Worm (Caenorhabditis elegans): ENCODE results near the gene T19H12.12.

The T19H12.12 gene

DNA sequence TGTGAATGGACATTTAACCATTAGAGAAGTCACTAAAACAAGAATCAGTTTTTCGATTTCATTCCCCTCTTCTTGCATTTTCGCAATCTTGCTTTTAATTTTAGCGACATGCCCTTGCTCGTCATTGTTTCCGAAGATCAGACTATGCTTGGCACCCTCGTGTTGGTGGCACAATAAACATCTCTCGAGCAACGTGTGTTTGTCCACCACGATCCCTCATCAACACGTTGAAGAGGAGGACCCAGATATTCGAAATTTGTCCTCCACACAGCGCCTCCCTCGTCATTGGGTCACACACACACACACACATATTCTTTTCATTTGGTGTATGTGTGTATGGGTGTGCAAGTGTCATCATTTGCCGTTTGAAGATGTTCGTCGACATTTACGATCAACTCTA, 19.2 kb upstream of the T19H12.12 start, which contains the start of gene srd-32:
TSS of gene srd-32 (plus strand) at position 301 of the 400 bp plus-strand sequence.
- TF ChIP-seq mep-1 (tag; optimal IDR thresholded peaks at IDR 0.05) (no peak), lsy-2 (tag; optimal IDR thresholded peaks at IDR 0.05) (no peak), nhr-28 (tag; optimal IDR thresholded peaks at IDR 0.05) (no peak), mab-5 (tag; optimal IDR thresholded peaks at IDR 0.05) (no peak), tbx-8 (GFP tag; optimal IDR thresholded peaks at IDR 0.05) (no peak), ces-1 (GFP tag; optimal IDR thresholded peaks at IDR 0.05) (no peak), nhr-12 (tag; optimal IDR thresholded peaks at IDR 0.05) (no peak)

DNA sequence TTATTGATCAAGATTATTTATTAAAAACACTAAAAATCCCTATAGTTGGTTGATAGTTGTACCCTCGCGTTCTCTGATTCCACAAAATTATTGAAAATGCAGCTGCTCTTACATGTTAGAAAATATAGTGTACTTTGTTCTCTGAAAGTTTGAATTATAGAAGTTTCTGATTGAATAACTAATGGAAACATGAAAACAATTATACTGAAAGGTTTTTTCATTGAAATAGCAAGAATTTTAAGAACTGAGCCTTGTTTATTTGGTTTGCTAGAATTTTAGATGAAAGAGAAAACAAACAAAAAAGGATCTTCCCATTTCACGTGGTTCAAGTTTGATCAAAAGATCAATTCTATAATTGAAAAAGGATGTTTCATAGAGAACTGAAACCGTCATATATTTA, 17.1 kb upstream of the T19H12.12 start:
- TF ChIP-seq ceh-39 (tag; optimal IDR thresholded peaks at IDR 0.05), result no peak
- TF ChIP-seq nhr-237 (tag; optimal IDR thresholded peaks at IDR 0.05), result no peak
- TF ChIP-seq ham-2 (GFP tag; optimal IDR thresholded peaks at IDR 0.05), result no peak
- TF ChIP-seq ztf-11 (tag; optimal IDR thresholded peaks at IDR 0.05), result no peak
- TF ChIP-seq nhr-12 (tag; optimal IDR thresholded peaks at IDR 0.05), result no peak
- no peak for TF ChIP-seq lin-13 (tag; optimal IDR thresholded peaks at IDR 0.05)
- TF ChIP-seq nhr-28 (tag; optimal IDR thresholded peaks at IDR 0.05), result no peak
- TF ChIP-seq unc-39 (tag; optimal IDR thresholded peaks at IDR 0.05), result no peak
- TF ChIP-seq hlh-1 (tag; optimal IDR thresholded peaks at IDR 0.05), result no peak
- no peak for TF ChIP-seq tbx-8 (GFP tag; optimal IDR thresholded peaks at IDR 0.05)
- TF ChIP-seq mls-2 (tag; optimal IDR thresholded peaks at IDR 0.05), result no peak
- no peak for TF ChIP-seq flh-1 (GFP tag; optimal IDR thresholded peaks at IDR 0.05)
- no peak for TF ChIP-seq pha-4 (tag; optimal IDR thresholded peaks at IDR 0.05)

DNA sequence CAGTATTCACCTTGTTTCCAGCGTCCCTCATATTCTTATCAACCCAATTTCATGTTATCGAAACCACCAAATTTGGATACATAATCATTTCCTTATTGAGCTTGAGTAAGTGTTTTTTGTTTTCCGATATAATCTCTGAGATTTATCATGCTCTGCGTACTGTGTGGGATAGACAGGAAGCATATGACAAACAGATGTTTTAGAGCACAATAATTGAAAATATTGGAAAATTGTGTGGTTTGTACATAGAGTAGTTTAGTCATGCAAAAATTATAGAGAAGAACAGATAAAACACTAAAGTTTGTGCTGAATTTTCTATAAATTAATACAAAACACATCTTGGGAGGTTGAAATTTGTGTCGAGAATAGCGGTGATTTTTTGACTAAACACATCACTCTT, 15.9 kb upstream of the T19H12.12 start:
- TF ChIP-seq drap-1 (GFP tag; optimal IDR thresholded peaks at IDR 0.05) (no peak), blmp-1 (tag; optimal IDR thresholded peaks at IDR 0.05) (no peak), ztf-11 (tag; optimal IDR thresholded peaks at IDR 0.05) (no peak), ceh-83 (GFP tag; optimal IDR thresholded peaks at IDR 0.05) (no peak), nhr-237 (tag; optimal IDR thresholded peaks at IDR 0.05) (no peak), unc-62 (GFP tag; optimal IDR thresholded peaks at IDR 0.05) (no peak), mls-2 (tag; optimal IDR thresholded peaks at IDR 0.05) (no peak), lin-32 (GFP tag; optimal IDR thresholded peaks at IDR 0.05) (no peak), elt-1 (tag; optimal IDR thresholded peaks at IDR 0.05; ENCODE audit: borderline replicate concordance, insufficient read depth) (no peak), M03D4.4 (tag; optimal IDR thresholded peaks at IDR 0.05) (no peak)

DNA sequence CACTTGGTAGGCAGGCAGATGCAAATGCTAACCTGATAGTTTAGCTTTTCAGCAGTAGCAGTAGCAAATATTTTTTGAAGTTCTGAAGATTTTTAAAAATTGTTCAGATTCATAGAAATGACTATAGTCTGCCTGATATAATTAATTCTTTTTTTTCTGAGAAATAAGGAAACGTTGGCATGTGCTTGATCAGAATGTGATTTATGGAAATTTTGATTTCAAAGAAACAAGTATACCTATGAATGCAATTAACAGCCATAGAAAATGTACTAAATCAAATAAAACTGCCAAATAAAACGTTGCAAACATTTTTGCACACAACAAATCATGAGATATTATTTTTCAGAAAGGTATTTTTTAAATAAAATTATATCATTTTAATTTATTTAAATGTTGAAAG, 14.0 kb upstream of the T19H12.12 start:
- no peak for TF ChIP-seq ceh-39 (tag; optimal IDR thresholded peaks at IDR 0.05)

DNA sequence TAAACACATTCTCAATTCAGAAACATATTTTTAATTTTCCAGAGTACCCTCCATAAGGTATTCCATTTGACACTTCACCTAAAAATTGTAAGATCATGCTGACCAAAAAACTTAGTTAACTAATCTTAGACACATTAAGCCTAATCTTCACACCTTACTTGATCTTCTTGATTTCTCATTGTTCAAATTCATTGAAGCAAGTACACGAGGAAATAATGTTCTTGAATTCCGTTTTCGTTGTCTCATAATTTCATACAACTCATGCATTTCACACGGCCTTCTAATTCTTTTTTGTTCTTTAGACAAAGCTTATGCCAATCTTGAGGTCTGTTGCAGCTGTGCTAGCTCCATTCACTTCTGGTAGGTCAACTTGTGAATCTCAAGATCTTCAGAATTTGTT, 12.6 kb upstream of the T19H12.12 start, which contains the start of gene srd-33:
TSS of gene srd-33 (plus strand) at position 301 of the 400 bp plus-strand sequence.
- TF ChIP-seq blmp-1 (tag; optimal IDR thresholded peaks at IDR 0.05) (no peak), pha-4 (tag; optimal IDR thresholded peaks at IDR 0.05) (no peak), elt-1 (tag; optimal IDR thresholded peaks at IDR 0.05; ENCODE audit: borderline replicate concordance, insufficient read depth) (no peak), flh-1 (GFP tag; optimal IDR thresholded peaks at IDR 0.05) (no peak), sptf-1 (tag; optimal IDR thresholded peaks at IDR 0.05) (no peak), unc-120 (tag; optimal IDR thresholded peaks at IDR 0.05; ENCODE audit: poor library complexity, severe bottlenecking) (no peak), ceh-43 (GFP tag; optimal IDR thresholded peaks at IDR 0.05) (no peak), lsy-2 (tag; optimal IDR thresholded peaks at IDR 0.05) (no peak), nhr-2 (tag; optimal IDR thresholded peaks at IDR 0.05) (no peak), drap-1 (GFP tag; optimal IDR thresholded peaks at IDR 0.05) (no peak), ces-1 (GFP tag; optimal IDR thresholded peaks at IDR 0.05) (no peak), lin-13 (tag; optimal IDR thresholded peaks at IDR 0.05) (no peak), ham-2 (GFP tag; optimal IDR thresholded peaks at IDR 0.05) (no peak), cnd-1 (tag; optimal IDR thresholded peaks at IDR 0.05) (no peak), ceh-83 (GFP tag; optimal IDR thresholded peaks at IDR 0.05) (no peak), mep-1 (tag; optimal IDR thresholded peaks at IDR 0.05) (no peak)

DNA sequence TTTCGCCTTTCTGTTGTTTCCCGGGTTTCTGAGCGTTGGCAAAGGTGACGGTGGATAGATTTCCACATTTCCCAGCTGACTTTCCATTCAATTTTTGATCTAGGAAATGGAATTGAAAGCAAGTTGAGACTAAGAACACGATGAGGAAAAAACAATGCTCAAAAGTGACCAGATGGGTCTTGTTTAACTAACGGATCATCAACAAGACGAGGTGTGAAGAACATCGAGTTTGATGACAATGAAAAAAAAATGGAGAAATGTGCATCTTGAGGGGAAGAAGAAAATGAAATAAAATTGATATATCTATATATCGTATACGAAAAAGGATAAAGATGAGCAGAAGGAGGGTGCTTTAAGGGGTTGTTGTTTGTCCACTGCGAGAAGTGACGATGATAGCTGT, 7.0 kb upstream of the T19H12.12 start, which contains the start of gene T19H12.6:
TSS of gene T19H12.6 (minus strand) at position 101 of the 400 bp plus-strand sequence.
- no peak for TF ChIP-seq unc-62 (GFP tag; optimal IDR thresholded peaks at IDR 0.05)
- no peak for TF ChIP-seq mls-2 (tag; optimal IDR thresholded peaks at IDR 0.05)
- TF ChIP-seq unc-39 (tag; optimal IDR thresholded peaks at IDR 0.05), result no peak
- no peak for TF ChIP-seq nhr-12 (tag; optimal IDR thresholded peaks at IDR 0.05)
- no peak for TF ChIP-seq flh-1 (GFP tag; optimal IDR thresholded peaks at IDR 0.05)
- no peak for TF ChIP-seq hlh-1 (tag; optimal IDR thresholded peaks at IDR 0.05)

Data from whole organism, mixed stage, embryonic.